Worm (Caenorhabditis elegans) whole organism, L3 larva: ENCODE results near the gene M01H9.10.

Experiments
- R02D3.7 ChIP-seq: fragments of 150-350 bp; optimal IDR thresholded peaks from 2 replicates; lab custom pipeline; 2014; ENCODE audit warnings: missing biosample characterization, missing genetic modification characterization
- aly-2 ChIP-seq: fragments of 150-350 bp; optimal IDR thresholded peaks from 2 replicates; lab custom pipeline; 2014; ENCODE audit warnings: missing biosample characterization, missing genetic modification characterization
- ama-1 ChIP-seq: fragments of 150-350 bp; optimal IDR thresholded peaks from 2 replicates; lab custom pipeline; 2018
- ceh-82 ChIP-seq: fragments of 150-350 bp; optimal IDR thresholded peaks from 2 replicates; lab custom pipeline; 2014; ENCODE audit warnings: missing biosample characterization, missing genetic modification characterization
- ceh-9 ChIP-seq: sonication (generic microtip); optimal IDR thresholded peaks from 2 replicates; lab custom pipeline; 2018; ENCODE audit warnings: missing biosample characterization, missing genetic modification characterization
- daf-12 ChIP-seq: fragments of 150-350 bp; optimal IDR thresholded peaks from 2 replicates; lab custom pipeline; 2014; ENCODE audit warnings: missing biosample characterization, missing genetic modification reagents, missing genetic modification characterization
- egl-27 ChIP-seq: sonication (generic microtip); optimal IDR thresholded peaks from 4 replicates; lab custom pipeline; 2017; ENCODE audit warnings: missing biosample characterization, missing genetic modification reagents, missing genetic modification characterization
- egl-5 ChIP-seq: fragments of 150-350 bp; optimal IDR thresholded peaks from 2 replicates; lab custom pipeline; 2017; ENCODE audit warnings: missing biosample characterization, missing genetic modification reagents, missing genetic modification characterization, inconsistent platforms
- elt-2 ChIP-seq: sonication (generic microtip); optimal IDR thresholded peaks from 2 replicates; lab custom pipeline; 2016; ENCODE audit warnings: missing genetic modification reagents, mild to moderate bottlenecking, missing genetic modification characterization, missing compliant biosample characterization
- elt-3 ChIP-seq, 3 experiments: fragments of 150-350 bp in 1 of 3; sonication (generic microtip) in 2 of 3; optimal IDR thresholded peaks; 2 replicates in 2 of 3; 4 replicates in 1 of 3; lab custom pipeline; 2014 to 2017; ENCODE audit warnings: missing biosample characterization in 3 of 3, missing genetic modification characterization in 3 of 3
- eor-1 ChIP-seq, 2 experiments: fragments of 150-350 bp; optimal IDR thresholded peaks; 2 replicates each; lab custom pipeline; 2014 to 2018; ENCODE audit warnings: missing biosample characterization in 2 of 2, missing genetic modification characterization in 2 of 2
- fkh-2 ChIP-seq: fragments of 150-350 bp; optimal IDR thresholded peaks from 2 replicates; lab custom pipeline; 2014; ENCODE audit warnings: missing biosample characterization, missing genetic modification reagents, missing genetic modification characterization
- fos-1 ChIP-seq: fragments of 150-350 bp; optimal IDR thresholded peaks from 2 replicates; lab custom pipeline; 2014; ENCODE audit warnings: missing biosample characterization, missing genetic modification characterization
- hmg-11 ChIP-seq: sonication (generic microtip); optimal IDR thresholded peaks from 2 replicates; lab custom pipeline; 2016; ENCODE audit warnings: missing genetic modification characterization, missing compliant biosample characterization
- jun-1 ChIP-seq: fragments of 150-350 bp; optimal IDR thresholded peaks from 2 replicates; lab custom pipeline; 2014; ENCODE audit warnings: missing biosample characterization, missing genetic modification reagents, missing genetic modification characterization
- lin-15B ChIP-seq: fragments of 150-350 bp; optimal IDR thresholded peaks from 2 replicates; lab custom pipeline; 2014; ENCODE audit warnings: missing biosample characterization, missing genetic modification characterization
- lsy-12 ChIP-seq: sonication (generic microtip); optimal IDR thresholded peaks from 2 replicates; lab custom pipeline; 2016; ENCODE audit warnings: mild to moderate bottlenecking, missing genetic modification characterization, missing compliant biosample characterization
- mdl-1 ChIP-seq: fragments of 150-350 bp; optimal IDR thresholded peaks from 2 replicates; lab custom pipeline; 2014; ENCODE audit warnings: missing biosample characterization, missing genetic modification characterization
- nhr-23 ChIP-seq: fragments of 150-350 bp; optimal IDR thresholded peaks from 2 replicates; lab custom pipeline; 2014; ENCODE audit warnings: missing biosample characterization, missing genetic modification reagents, missing genetic modification characterization
- nhr-237 ChIP-seq: fragments of 150-350 bp; optimal IDR thresholded peaks from 2 replicates; lab custom pipeline; 2014; ENCODE audit warnings: missing biosample characterization, missing genetic modification characterization
- nhr-25 ChIP-seq: sonication (generic microtip); optimal IDR thresholded peaks from 2 replicates; lab custom pipeline; 2017; ENCODE audit warnings: missing biosample characterization, missing genetic modification characterization
- nhr-28 ChIP-seq: fragments of 150-350 bp; optimal IDR thresholded peaks from 2 replicates; lab custom pipeline; 2014; ENCODE audit warnings: missing biosample characterization, missing genetic modification characterization
- nhr-43 ChIP-seq: sonication (generic microtip); optimal IDR thresholded peaks from 2 replicates; lab custom pipeline; 2016; ENCODE audit warnings: mild to moderate bottlenecking, missing genetic modification characterization, missing compliant biosample characterization; ENCODE audit not compliant: poor library complexity, severe bottlenecking
- nhr-67 ChIP-seq: fragments of 150-350 bp; optimal IDR thresholded peaks from 2 replicates; lab custom pipeline; 2014; ENCODE audit warnings: missing biosample characterization, missing genetic modification characterization
- nhr-76 ChIP-seq: fragments of 150-350 bp; sonication (generic microtip); optimal IDR thresholded peaks from 5 replicates; lab custom pipeline; 2014; ENCODE audit warnings: missing biosample characterization, missing genetic modification characterization
- nhr-77 ChIP-seq: fragments of 150-350 bp; optimal IDR thresholded peaks from 2 replicates; lab custom pipeline; 2014; ENCODE audit warnings: missing biosample characterization, missing genetic modification characterization
- pha-4 ChIP-seq: fragments of 150-350 bp; optimal IDR thresholded peaks from 2 replicates; lab custom pipeline; 2014; ENCODE audit warnings: missing biosample characterization, missing genetic modification reagents, missing genetic modification characterization
- pqm-1 ChIP-seq: fragments of 150-350 bp; optimal IDR thresholded peaks from 2 replicates; lab custom pipeline; 2017; ENCODE audit warnings: missing biosample characterization, missing genetic modification characterization, inconsistent platforms
- sea-2 ChIP-seq: fragments of 150-350 bp; sonication (generic microtip); optimal IDR thresholded peaks from 4 replicates; lab custom pipeline; 2014; ENCODE audit warnings: missing biosample characterization, missing genetic modification reagents, missing genetic modification characterization
- skn-1 ChIP-seq: fragments of 150-350 bp; optimal IDR thresholded peaks from 2 replicates; lab custom pipeline; 2014; ENCODE audit warnings: missing biosample characterization, missing genetic modification characterization
- snpc-4 ChIP-seq: fragments of 150-350 bp; optimal IDR thresholded peaks from 2 replicates; lab custom pipeline; 2014; ENCODE audit warnings: missing biosample characterization, missing genetic modification characterization
- tbx-2 ChIP-seq: sonication (generic microtip); optimal IDR thresholded peaks from 2 replicates; lab custom pipeline; 2016; ENCODE audit warnings: mild to moderate bottlenecking, missing genetic modification characterization, missing compliant biosample characterization
- zag-1 ChIP-seq: fragments of 150-350 bp; optimal IDR thresholded peaks from 2 replicates; lab custom pipeline; 2014; ENCODE audit warnings: missing biosample characterization, missing genetic modification characterization
- ztf-11 ChIP-seq: fragments of 150-350 bp; optimal IDR thresholded peaks from 2 replicates; lab custom pipeline; 2014; ENCODE audit warnings: missing biosample characterization, missing genetic modification characterization
- ztf-4 ChIP-seq: fragments of 150-350 bp; optimal IDR thresholded peaks from 2 replicates; lab custom pipeline; 2014; ENCODE audit warnings: missing biosample characterization, missing genetic modification characterization

The M01H9.10 gene

ce11 chrIV:4468046-4468727 lies 11.7 kb downstream of the M01H9.10 start:
- TF ChIP-seq eor-1 (tag; optimal IDR thresholded peaks at IDR 0.05; lab: Kevin White, UChicago) (no peak), daf-12 (tag; lab: Kevin White, UChicago) (no peak), nhr-23 (tag; lab: Kevin White, UChicago) (peak; percentile 14), nhr-76 (no peak), jun-1 (tag; lab: Kevin White, UChicago) (peak; percentile 17), hmg-11 (tag; lab: Kevin White, UChicago) (peak; percentile 9), egl-27 (tag; lab: Kevin White, UChicago) (no peak), ztf-4 (tag; lab: Kevin White, UChicago) (peak; percentile 69), lsy-12 (tag; lab: Kevin White, UChicago) (peak; percentile 46), tbx-2 (peak; percentile 46), ama-1 (lab: Kevin White, UChicago) (peak; percentile 98), elt-2 (tag; lab: Kevin White, UChicago) (peak; percentile 40), elt-3 (tag; optimal IDR thresholded peaks at IDR 0.05; lab: Kevin White, UChicago) (no peak), nhr-67 (tag; lab: Kevin White, UChicago) (no peak), nhr-43 (tag; lab: Kevin White, UChicago) (peak; percentile 65), pha-4 (tag; lab: Kevin White, UChicago) (peak; percentile 46)

- TF ChIP-seq daf-12 (tag; lab: Kevin White, UChicago) = no peak
- no peak for TF ChIP-seq aly-2 (tag; lab: Kevin White, UChicago)
- TF ChIP-seq ceh-9 (tag; lab: Kevin White, UChicago) = no peak
- no peak for TF ChIP-seq elt-2 (tag; lab: Kevin White, UChicago)
- TF ChIP-seq mdl-1 (tag; lab: Kevin White, UChicago) = no peak
- no peak for TF ChIP-seq lin-15B (tag; lab: Kevin White, UChicago)
- no peak for TF ChIP-seq ztf-4 (tag; lab: Kevin White, UChicago)
- TF ChIP-seq pqm-1 (tag; lab: Kevin White, UChicago) = no peak
- no peak for TF ChIP-seq fkh-2 (tag; lab: Kevin White, UChicago)
- TF ChIP-seq snpc-4 (tag; lab: Kevin White, UChicago) = no peak
- no peak for TF ChIP-seq nhr-28
- TF ChIP-seq skn-1 (tag; lab: Kevin White, UChicago) = no peak
- TF ChIP-seq nhr-237 (tag; lab: Kevin White, UChicago) = no peak
- TF ChIP-seq ceh-82 (tag; lab: Kevin White, UChicago) = no peak
- no peak for TF ChIP-seq zag-1 (tag; lab: Kevin White, UChicago)
These were observed 14.7 kb downstream of the M01H9.10 start, which contains the start of gene M01H9.5 for ce11 chrIV:4465184-4465583. M01H9.5 (plus strand) TSS chrIV:4465484.

ce11 chrIV:4463132-4463531 lies 16.8 kb downstream of the M01H9.10 start, which contains the start of gene M01H9.2:
M01H9.2 (minus strand) TSS chrIV:4463232.
- TF ChIP-seq tbx-2 = no peak
- TF ChIP-seq, all 47 proteins: peak for 0

ce11 chrIV:4459342-4459741 lies 20.6 kb downstream of the M01H9.10 start:
- TF ChIP-seq sea-2 (no peak), tbx-2 (no peak), nhr-237 (tag; lab: Kevin White, UChicago) (no peak), R02D3.7 (tag; lab: Kevin White, UChicago) (no peak), ztf-11 (tag; lab: Kevin White, UChicago) (no peak), egl-27 (tag; lab: Kevin White, UChicago) (no peak), hmg-11 (tag; lab: Kevin White, UChicago) (no peak), lin-15B (tag; lab: Kevin White, UChicago) (no peak), egl-5 (no peak), nhr-25 (tag; lab: Kevin White, UChicago) (no peak), nhr-77 (tag; lab: Kevin White, UChicago) (no peak), fos-1 (tag; lab: Kevin White, UChicago) (no peak)
